Fruit fly (Drosophila melanogaster) whole organism, embryonic: ENCODE data around the gene CG5390.

Experiments used
- Ada2b ChIP-seq: fragments of 200-800 bp; sonication (Bioruptor generic); IDR thresholded peaks from 2 replicates; pipeline ENCODE4 v1.3.6; 2022; ENCODE audit warnings: missing biosample characterization, missing genetic modification characterization
- Adf1 ChIP-seq: fragments of 200-800 bp; sonication (Bioruptor generic); IDR thresholded peaks from 2 replicates; pipeline ENCODE4 v1.3.6; 2022; ENCODE audit warnings: missing biosample characterization, missing genetic modification characterization
- Atf3 ChIP-seq: fragments of 200-800 bp; sonication (Bioruptor generic); optimal IDR thresholded peaks from 3 replicates; lab custom pipeline; 2016; ENCODE audit warnings: missing biosample characterization, missing genetic modification characterization
- B-H1 ChIP-seq: fragments of 200-800 bp; sonication (Bioruptor generic); IDR thresholded peaks from 3 replicates; pipeline ENCODE4 v1.3.6; 2022; ENCODE audit warnings: missing biosample characterization, missing genetic modification characterization
- Bteb2 ChIP-seq: fragments of 200-800 bp; sonication (Bioruptor generic); optimal IDR thresholded peaks from 2 replicates; lab custom pipeline; 2016; ENCODE audit warnings: missing biosample characterization, missing genetic modification characterization
- CG10431 ChIP-seq: fragments of 200-800 bp; sonication (Bioruptor generic); optimal IDR thresholded peaks from 3 replicates; lab custom pipeline; 2018; ENCODE audit warnings: missing biosample characterization, mild to moderate bottlenecking, missing genetic modification characterization
- CG11398 ChIP-seq: fragments of 200-800 bp; sonication (Bioruptor generic); optimal IDR thresholded peaks from 2 replicates; lab custom pipeline; 2016; ENCODE audit warnings: missing biosample characterization, missing genetic modification characterization
- CG11723 ChIP-seq: fragments of 200-800 bp; sonication (Bioruptor generic); optimal IDR thresholded peaks from 2 replicates; lab custom pipeline; 2017; ENCODE audit warnings: missing biosample characterization, mild to moderate bottlenecking, missing genetic modification characterization
- CG12236 ChIP-seq: fragments of 200-800 bp; sonication (Bioruptor generic); optimal IDR thresholded peaks from 2 replicates; lab custom pipeline; 2016; ENCODE audit warnings: missing biosample characterization, missing genetic modification characterization
- CG14050 ChIP-seq: fragments of 200-800 bp; sonication (Bioruptor generic); IDR thresholded peaks from 3 replicates; pipeline ENCODE4 v1.3.6; 2022; ENCODE audit warnings: missing biosample characterization, missing genetic modification characterization
- CG15011 ChIP-seq: fragments of 200-800 bp; sonication (Bioruptor generic); optimal IDR thresholded peaks from 3 replicates; lab custom pipeline; 2018; ENCODE audit warnings: missing biosample characterization, mild to moderate bottlenecking, missing genetic modification characterization
- CG16813 ChIP-seq: fragments of 200-800 bp; sonication (Bioruptor generic); IDR thresholded peaks from 3 replicates; pipeline ENCODE4 v1.3.6; 2022; ENCODE audit warnings: missing biosample characterization, missing genetic modification characterization; ENCODE audit not compliant: partially characterized antibody
- CG18764 ChIP-seq: fragments of 200-800 bp; sonication (Bioruptor generic); optimal IDR thresholded peaks from 3 replicates; lab custom pipeline; 2016; ENCODE audit warnings: missing biosample characterization, missing genetic modification characterization
- CG2116 ChIP-seq: fragments of 200-800 bp; sonication (Bioruptor generic); optimal IDR thresholded peaks from 3 replicates; lab custom pipeline; 2018; ENCODE audit warnings: missing biosample characterization, mild to moderate bottlenecking, missing genetic modification characterization
- CG32772 ChIP-seq: fragments of 200-800 bp; sonication (Bioruptor generic); IDR thresholded peaks from 2 replicates; pipeline ENCODE4 v1.3.6; 2022; ENCODE audit warnings: missing biosample characterization, missing genetic modification characterization
- CG3838 ChIP-seq: fragments of 200-800 bp; sonication (Bioruptor generic); optimal IDR thresholded peaks from 3 replicates; lab custom pipeline; 2016; ENCODE audit warnings: missing biosample characterization, missing genetic modification characterization
- CG3995 ChIP-seq: fragments of 200-800 bp; sonication (Bioruptor generic); optimal IDR thresholded peaks from 3 replicates; lab custom pipeline; 2016; ENCODE audit warnings: missing biosample characterization, missing genetic modification characterization
- CG4820 ChIP-seq: fragments of 200-800 bp; sonication (Bioruptor generic); optimal IDR thresholded peaks from 3 replicates; lab custom pipeline; 2016; ENCODE audit warnings: missing biosample characterization, missing genetic modification characterization
- CG6689 ChIP-seq: fragments of 200-800 bp; sonication (Bioruptor generic); IDR thresholded peaks from 2 replicates; pipeline ENCODE4 v1.3.6; 2022; ENCODE audit warnings: missing biosample characterization, missing genetic modification characterization
- CG7745 ChIP-seq: fragments of 200-800 bp; sonication (Bioruptor generic); optimal IDR thresholded peaks from 2 replicates; lab custom pipeline; 2018; ENCODE audit warnings: missing biosample characterization, mild to moderate bottlenecking, missing genetic modification characterization, moderate library complexity
- CG7928 ChIP-seq: fragments of 200-800 bp; sonication (Bioruptor generic); optimal IDR thresholded peaks from 2 replicates; lab custom pipeline; 2017; ENCODE audit warnings: missing biosample characterization, mild to moderate bottlenecking, missing genetic modification characterization
- CG8089 ChIP-seq: fragments of 200-800 bp; sonication (Bioruptor generic); optimal IDR thresholded peaks from 3 replicates; lab custom pipeline; 2016; ENCODE audit warnings: missing biosample characterization, missing genetic modification characterization
- CoRest ChIP-seq: fragments of 200-800 bp; sonication (Bioruptor generic); optimal IDR thresholded peaks from 3 replicates; lab custom pipeline; 2018; ENCODE audit warnings: missing biosample characterization, mild to moderate bottlenecking, missing genetic modification characterization, moderate library complexity
- Dll ChIP-seq: fragments of 200-800 bp; sonication (Bioruptor generic); IDR thresholded peaks from 4 replicates; pipeline ENCODE4 v1.3.6; 2022; ENCODE audit warnings: missing biosample characterization, missing genetic modification characterization; ENCODE audit not compliant: partially characterized antibody
- Ets97D ChIP-seq: fragments of 200-800 bp; sonication (Bioruptor generic); optimal IDR thresholded peaks from 3 replicates; lab custom pipeline; 2016; ENCODE audit warnings: missing biosample characterization, missing genetic modification characterization
- Fer2 ChIP-seq: fragments of 200-800 bp; sonication (Bioruptor generic); optimal IDR thresholded peaks from 2 replicates; lab custom pipeline; 2018; ENCODE audit warnings: missing biosample characterization, mild to moderate bottlenecking, missing genetic modification characterization, moderate library complexity
- H15 ChIP-seq: fragments of 200-800 bp; sonication (Bioruptor generic); IDR thresholded peaks from 3 replicates; pipeline ENCODE4 v1.3.6; 2022; ENCODE audit warnings: missing biosample characterization, missing genetic modification characterization
- MESR4 ChIP-seq: fragments of 200-800 bp; sonication (Bioruptor generic); optimal IDR thresholded peaks from 2 replicates; lab custom pipeline; 2018; ENCODE audit warnings: missing biosample characterization, mild to moderate bottlenecking, missing genetic modification characterization, moderate library complexity
- MTF-1 ChIP-seq: fragments of 200-800 bp; sonication (Bioruptor generic); optimal IDR thresholded peaks from 2 replicates; lab custom pipeline; 2018; ENCODE audit warnings: missing biosample characterization, mild to moderate bottlenecking, missing genetic modification characterization, borderline replicate concordance
- Max ChIP-seq: fragments of 200-800 bp; sonication (Bioruptor generic); optimal IDR thresholded peaks from 2 replicates; lab custom pipeline; 2016; ENCODE audit warnings: missing biosample characterization, mild to moderate bottlenecking, missing genetic modification characterization
- Mes4 ChIP-seq: fragments of 200-800 bp; sonication (Bioruptor generic); optimal IDR thresholded peaks from 2 replicates; lab custom pipeline; 2016; ENCODE audit warnings: missing biosample characterization, missing genetic modification characterization
- Ptx1 ChIP-seq: fragments of 200-800 bp; sonication (Bioruptor generic); IDR thresholded peaks from 2 replicates; pipeline ENCODE4 v1.3.6; 2022; ENCODE audit warnings: missing biosample characterization, missing genetic modification characterization
- Six4 ChIP-seq: fragments of 200-800 bp; sonication (Bioruptor generic); optimal IDR thresholded peaks from 2 replicates; lab custom pipeline; 2016; ENCODE audit warnings: missing biosample characterization, missing genetic modification characterization
- Sox102F ChIP-seq: fragments of 200-800 bp; sonication (Bioruptor generic); optimal IDR thresholded peaks from 2 replicates; lab custom pipeline; 2018; ENCODE audit warnings: missing biosample characterization, mild to moderate bottlenecking, missing genetic modification characterization, moderate library complexity
- abd-A ChIP-seq: fragments of 200-800 bp; sonication (Bioruptor generic); optimal IDR thresholded peaks from 3 replicates; lab custom pipeline; 2019; ENCODE audit warnings: missing biosample characterization, mild to moderate bottlenecking, missing genetic modification characterization, moderate library complexity
- aop ChIP-seq: fragments of 200-800 bp; sonication (Bioruptor generic); IDR thresholded peaks from 2 replicates; pipeline ENCODE4 v1.3.6; 2022; ENCODE audit warnings: missing biosample characterization, missing genetic modification characterization
- ap ChIP-seq: fragments of 200-800 bp; sonication (Bioruptor generic); IDR thresholded peaks from 2 replicates; pipeline ENCODE4 v1.3.6; 2022; ENCODE audit warnings: missing biosample characterization, missing genetic modification characterization
- az2 ChIP-seq: fragments of 200-800 bp; sonication (Bioruptor generic); optimal IDR thresholded peaks from 3 replicates; lab custom pipeline; 2016; ENCODE audit warnings: missing biosample characterization, missing genetic modification characterization
- bbx ChIP-seq: fragments of 200-800 bp; sonication (Bioruptor generic); IDR thresholded peaks from 2 replicates; pipeline ENCODE4 v1.3.6; 2022; ENCODE audit warnings: missing biosample characterization, missing genetic modification characterization; ENCODE audit not compliant: partially characterized antibody
- bsh ChIP-seq, 2 experiments: fragments of 200-800 bp; sonication (Bioruptor generic); optimal IDR thresholded peaks; 2 replicates each; lab custom pipeline; 2017 to 2018; ENCODE audit warnings: mild to moderate bottlenecking in 2 of 2, missing biosample characterization in 2 of 2, missing genetic modification characterization in 2 of 2, moderate library complexity in 1 of 2
- cas ChIP-seq: fragments of 200-800 bp; sonication (Bioruptor generic); IDR thresholded peaks from 2 replicates; pipeline ENCODE4 v1.3.6; 2022; ENCODE audit warnings: missing biosample characterization, missing genetic modification characterization
- chif ChIP-seq, 2 experiments: fragments of 200-800 bp; sonication (Bioruptor generic); optimal IDR thresholded peaks; 3 replicates each; lab custom pipeline; 2016; ENCODE audit warnings: missing biosample characterization in 2 of 2, missing genetic modification characterization in 2 of 2
- dan ChIP-seq: fragments of 200-800 bp; sonication (Bioruptor generic); IDR thresholded peaks from 2 replicates; pipeline ENCODE4 v1.3.6; 2022; ENCODE audit warnings: missing biosample characterization, missing genetic modification characterization
- disco-r ChIP-seq: fragments of 200-800 bp; sonication (Bioruptor generic); optimal IDR thresholded peaks from 2 replicates; lab custom pipeline; 2016; ENCODE audit warnings: missing biosample characterization, missing genetic modification characterization
- dm ChIP-seq: fragments of 200-800 bp; sonication (Bioruptor generic); optimal IDR thresholded peaks from 3 replicates; lab custom pipeline; 2016; ENCODE audit warnings: missing biosample characterization, missing genetic modification characterization
- emc ChIP-seq: fragments of 200-800 bp; sonication (Bioruptor generic); optimal IDR thresholded peaks from 2 replicates; lab custom pipeline; 2016; ENCODE audit warnings: missing biosample characterization, missing genetic modification characterization
- gfzf ChIP-seq: fragments of 200-800 bp; sonication (Bioruptor generic); optimal IDR thresholded peaks from 2 replicates; lab custom pipeline; 2016; ENCODE audit warnings: missing biosample characterization, mild to moderate bottlenecking, missing genetic modification characterization, moderate library complexity
- ken ChIP-seq: fragments of 200-800 bp; sonication (Bioruptor generic); IDR thresholded peaks from 3 replicates; pipeline ENCODE4 v1.3.6; 2022; ENCODE audit warnings: missing biosample characterization, missing genetic modification characterization
- pzg ChIP-seq: fragments of 200-800 bp; sonication (Bioruptor generic); optimal IDR thresholded peaks from 3 replicates; lab custom pipeline; 2018; ENCODE audit warnings: missing biosample characterization, mild to moderate bottlenecking, missing genetic modification characterization, moderate library complexity
- sens-2 ChIP-seq: fragments of 200-800 bp; sonication (Bioruptor generic); IDR thresholded peaks from 2 replicates; pipeline ENCODE4 v1.3.6; 2022; ENCODE audit warnings: missing biosample characterization, missing genetic modification characterization

Gene CG5390

DNA sequence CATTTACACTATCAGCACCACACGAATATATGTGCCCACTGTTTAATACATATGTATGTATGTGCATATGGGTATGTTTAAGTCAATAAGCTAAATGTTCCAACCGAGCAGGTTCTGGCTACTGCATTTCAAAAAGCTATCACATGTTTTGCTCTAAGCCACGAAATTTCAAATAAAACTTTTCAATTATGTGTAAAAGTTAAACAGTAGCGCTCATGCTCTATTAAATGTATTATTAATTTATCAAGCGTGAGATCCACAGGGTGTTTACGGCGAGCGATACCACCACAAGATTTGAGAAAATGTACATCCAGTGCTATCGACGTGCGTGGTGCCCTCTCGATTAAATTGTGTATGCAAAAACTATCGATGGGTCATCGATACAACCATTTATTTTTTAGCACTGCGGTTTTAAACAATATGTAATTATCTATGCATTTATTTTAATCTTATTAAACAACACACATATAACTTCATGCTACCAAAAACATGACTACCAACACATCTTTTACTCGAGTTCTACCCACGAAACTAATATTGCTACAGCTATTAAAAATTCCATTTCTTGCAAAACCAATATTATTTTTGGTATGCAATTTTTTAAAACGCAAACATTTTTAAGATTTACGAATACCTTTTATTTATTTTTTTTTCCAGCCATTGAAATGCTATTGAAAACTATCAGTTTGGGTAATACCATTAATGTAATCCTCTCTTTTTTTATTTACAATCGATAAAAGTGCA, 45.5 kb downstream of the CG5390 start, which contains the start of gene Pten (continued):
- no peak for TF ChIP-seq CG7745 (tag; lab: Kevin White, UChicago)
- no peak for TF ChIP-seq disco-r
- peak; percentile 49 for TF ChIP-seq CG11398 (GFP tag; lab: Kevin White, UChicago)
- no peak for TF ChIP-seq abd-A (tag; lab: Kevin White, UChicago)
- TF ChIP-seq CG4820 (GFP tag; lab: Kevin White, UChicago), result peak; percentile 76
- TF ChIP-seq ken (GFP tag; lab: Robert Waterston, UW), result no peak; the same call in 2 of the 3 replicates
- TF ChIP-seq Fer2 (tag; lab: Kevin White, UChicago), result peak; percentile 14
- peak; percentile 42 for TF ChIP-seq Six4 (GFP tag; lab: Kevin White, UChicago)
- peak; percentile 84 for TF ChIP-seq Dll (GFP tag; lab: Robert Waterston, UW)
- TF ChIP-seq az2, result peak; percentile 62
- TF ChIP-seq bbx (GFP tag; lab: Robert Waterston, UW), result peak; percentile 89
- TF ChIP-seq CG14050 (GFP tag; lab: Robert Waterston, UW), result peak; percentile 43; the same call in 2 of the 3 replicates
- no peak for TF ChIP-seq CG3838 (GFP tag; lab: Kevin White, UChicago)
- TF ChIP-seq chif (GFP tag; optimal IDR thresholded peaks at IDR 0.05; lab: Kevin White, UChicago), result peak; percentile 26 to 43
- peak; percentile 10 for TF ChIP-seq CG8089 (GFP tag; lab: Kevin White, UChicago)
- peak; percentile 26 for TF ChIP-seq CG10431 (GFP tag; lab: Kevin White, UChicago)
- TF ChIP-seq Mes4 (GFP tag; lab: Kevin White, UChicago), result peak; percentile 57
- peak; percentile 92 for TF ChIP-seq MESR4 (GFP tag; lab: Kevin White, UChicago)
- TF ChIP-seq CG12236 (GFP tag; lab: Kevin White, UChicago), result no peak
- no peak for TF ChIP-seq dm (GFP tag; lab: Kevin White, UChicago)
- peak; percentile 5 for TF ChIP-seq CG3995 (GFP tag; lab: Kevin White, UChicago)
- TF ChIP-seq ap (GFP tag; lab: Robert Waterston, UW), result no peak; the same call in 1 of the 2 replicates
- peak; percentile 77 for TF ChIP-seq CG2116 (GFP tag; lab: Kevin White, UChicago)
- no peak for TF ChIP-seq MTF-1
- TF ChIP-seq Bteb2, result peak; percentile 75
- TF ChIP-seq dan (GFP tag; lab: Robert Waterston, UW), result no peak
- TF ChIP-seq cas (GFP tag; lab: Robert Waterston, UW), result no peak
- TF ChIP-seq CG18764 (GFP tag; lab: Kevin White, UChicago), result peak; percentile 100
- TF ChIP-seq CG7928 (GFP tag; lab: Kevin White, UChicago), result peak; percentile 4
- peak; percentile 10 for TF ChIP-seq gfzf (GFP tag; lab: Kevin White, UChicago)
- TF ChIP-seq Ada2b (GFP tag; lab: Robert Waterston, UW), result peak; percentile 57
- no peak for TF ChIP-seq Sox102F (GFP tag; lab: Kevin White, UChicago)
- peak; percentile 75 for TF ChIP-seq CG6689 (GFP tag; lab: Robert Waterston, UW)
- TF ChIP-seq CG11723 (GFP tag; lab: Kevin White, UChicago), result no peak
- TF ChIP-seq aop (GFP tag; lab: Robert Waterston, UW), result no peak
- TF ChIP-seq Atf3 (GFP tag; lab: Kevin White, UChicago), result peak; percentile 68
- no peak for TF ChIP-seq H15 (GFP tag; lab: Robert Waterston, UW)
- peak in 1 of 2 experiments; percentile 54 for TF ChIP-seq bsh (GFP tag; optimal IDR thresholded peaks at IDR 0.05; lab: Kevin White, UChicago)
- TF ChIP-seq B-H1 (GFP tag; lab: Robert Waterston, UW), result peak; percentile 58; the same call in 2 of the 3 replicates
- peak; percentile 76 for TF ChIP-seq CoRest
- peak; percentile 79 for TF ChIP-seq Max (GFP tag; lab: Kevin White, UChicago)
- TF ChIP-seq CG32772, result no peak
- TF ChIP-seq Ptx1 (GFP tag; lab: Robert Waterston, UW), result no peak
- peak; percentile 83 for TF ChIP-seq pzg (GFP tag; lab: Kevin White, UChicago)
- peak; percentile 92 for TF ChIP-seq CG16813
- TF ChIP-seq Adf1, result no peak
- no peak for TF ChIP-seq CG15011 (GFP tag; lab: Kevin White, UChicago)
- no peak for TF ChIP-seq sens-2 (GFP tag; lab: Robert Waterston, UW)
- TF ChIP-seq Ets97D (GFP tag; lab: Kevin White, UChicago), result peak; percentile 69
- peak; percentile 7 for TF ChIP-seq emc (GFP tag; lab: Kevin White, UChicago)
